Fruit fly (Drosophila melanogaster): Measurements from ENCODE around the gene RFeSP.
A peak's percentile ranks its signal among the peaks of the same experiment; 100 is the strongest.

RFeSP gene

dm6 chr2L:1655858-1656257 is 41.9 kb upstream of the RFeSP start (continued):
- TF ChIP-seq CoRest (tag; optimal IDR thresholded peaks at IDR 0.05), result peak; percentile 39
- peak; percentile 59; the same call in 1 of the 2 replicates for TF ChIP-seq ranshi (GFP tag; IDR thresholded peaks at IDR 0.05)
- TF ChIP-seq kni (GFP tag; optimal IDR thresholded peaks at IDR 0.05), result no peak
- TF ChIP-seq p53 (GFP tag; optimal IDR thresholded peaks at IDR 0.05), result no peak
- TF ChIP-seq Fer2 (tag; optimal IDR thresholded peaks at IDR 0.05), result no peak
- TF ChIP-seq CG8359 (GFP tag; optimal IDR thresholded peaks at IDR 0.05; ENCODE audit: borderline replicate concordance), result no peak
- peak; percentile 63 for TF ChIP-seq CG14014 (GFP tag; IDR thresholded peaks at IDR 0.05)
- no peak for TF ChIP-seq yki (optimal IDR thresholded peaks at IDR 0.05)
- no peak for TF ChIP-seq Doc2 (GFP tag; IDR thresholded peaks at IDR 0.05)
- no peak for TF ChIP-seq CG1529 (GFP tag; optimal IDR thresholded peaks at IDR 0.05)
- TF ChIP-seq Adf1 (GFP tag; IDR thresholded peaks at IDR 0.05), result no peak
- TF ChIP-seq eve (GFP tag; optimal IDR thresholded peaks at IDR 0.05), result peak in 1 of 2 experiments; percentile 9
- TF ChIP-seq lilli (GFP tag; optimal IDR thresholded peaks at IDR 0.05), result peak; percentile 46
- no peak for TF ChIP-seq bowl (GFP tag; IDR thresholded peaks at IDR 0.05)
- peak; percentile 58; the same call in 1 of the 3 replicates for TF ChIP-seq CG11456 (GFP tag; IDR thresholded peaks at IDR 0.05)
- TF ChIP-seq CG32532 (GFP tag; IDR thresholded peaks at IDR 0.05), result peak; percentile 68
- TF ChIP-seq Oli (tag; optimal IDR thresholded peaks at IDR 0.05), result peak; percentile 22
- TF ChIP-seq Hr78 (GFP tag; optimal IDR thresholded peaks at IDR 0.05), result no peak
- TF ChIP-seq CG10267 (tag; optimal IDR thresholded peaks at IDR 0.05), result no peak
- no peak for TF ChIP-seq chn (GFP tag; optimal IDR thresholded peaks at IDR 0.05)
- no peak for TF ChIP-seq zen2 (GFP tag; IDR thresholded peaks at IDR 0.05; ENCODE audit: partially characterized antibody)
- no peak for TF ChIP-seq mld (GFP tag; IDR thresholded peaks at IDR 0.05; ENCODE audit: partially characterized antibody)
- peak; percentile 64; the same call in 2 of the 3 replicates for TF ChIP-seq dysf (GFP tag; IDR thresholded peaks at IDR 0.05)
- no peak for TF ChIP-seq bigmax (GFP tag; optimal IDR thresholded peaks at IDR 0.05)
- TF ChIP-seq CG7963 (GFP tag; IDR thresholded peaks at IDR 0.05; ENCODE audit: partially characterized antibody), result no peak
- peak; percentile 29; the same call in 1 of the 2 replicates for TF ChIP-seq MBD-R2 (GFP tag; IDR thresholded peaks at IDR 0.05)
- peak; percentile 18 for TF ChIP-seq dmrt99B (tag; optimal IDR thresholded peaks at IDR 0.05)
- TF ChIP-seq CG15011 (GFP tag; optimal IDR thresholded peaks at IDR 0.05), result no peak
- TF ChIP-seq CG13287 (GFP tag; IDR thresholded peaks at IDR 0.05; ENCODE audit: partially characterized antibody), result no peak
- TF ChIP-seq her (GFP tag; optimal IDR thresholded peaks at IDR 0.05), result no peak
- TF ChIP-seq CG31441 (GFP tag; IDR thresholded peaks at IDR 0.05), result peak; percentile 22; the same call in 1 of the 2 replicates
- TF ChIP-seq GATAe (GFP tag; conservative IDR thresholded peaks at IDR 0.05), result 0 out of 2 replicates have a peak, but pooled peaks have one; percentile 31
- no peak for TF ChIP-seq Optix (GFP tag; IDR thresholded peaks at IDR 0.05)
- TF ChIP-seq CG7786 (GFP tag; optimal IDR thresholded peaks at IDR 0.05), result no peak
- TF ChIP-seq CG34376 (GFP tag; optimal IDR thresholded peaks at IDR 0.05), result no peak
- TF ChIP-seq Dek (tag; optimal IDR thresholded peaks at IDR 0.05), result no peak
- TF ChIP-seq Lpt (GFP tag; optimal IDR thresholded peaks at IDR 0.05), result no peak
- no peak for TF ChIP-seq insv (GFP tag; optimal IDR thresholded peaks at IDR 0.05)
- no peak for TF ChIP-seq Bgb (GFP tag; IDR thresholded peaks at IDR 0.05; ENCODE audit: partially characterized antibody)
- no peak for TF ChIP-seq CG15601 (tag; optimal IDR thresholded peaks at IDR 0.05)
- TF ChIP-seq Lim3 (GFP tag; IDR thresholded peaks at IDR 0.05), result no peak
- TF ChIP-seq fd64A (GFP tag; optimal IDR thresholded peaks at IDR 0.05), result no peak
- TF ChIP-seq CG7987 (GFP tag; optimal IDR thresholded peaks at IDR 0.05), result no peak
- no peak for TF ChIP-seq CG4854 (GFP tag; optimal IDR thresholded peaks at IDR 0.05)
- TF ChIP-seq CG8924 (tag; optimal IDR thresholded peaks at IDR 0.05), result no peak
- TF ChIP-seq Neu2 (GFP tag; optimal IDR thresholded peaks at IDR 0.05; ENCODE audit: borderline replicate concordance), result no peak
- peak; percentile 0 for TF ChIP-seq CG13123 (GFP tag; optimal IDR thresholded peaks at IDR 0.05)
- TF ChIP-seq Usf (GFP tag; optimal IDR thresholded peaks at IDR 0.05), result no peak
- TF ChIP-seq sisA (GFP tag; IDR thresholded peaks at IDR 0.05), result 0 out of 2 replicates have a peak, but pooled peaks have one; percentile 23
- no peak for TF ChIP-seq CG14860 (GFP tag; IDR thresholded peaks at IDR 0.05; ENCODE audit: partially characterized antibody)

Measured in whole organism, embryonic.